Fruit fly (Drosophila melanogaster) S2 (cell line): ENCODE data around the gene CG32284.

Experiments used
- CG8478 ChIP-seq: fragments of >200 bp; optimal IDR thresholded peaks from 2 replicates; lab custom pipeline; 2018
- CTCF ChIP-seq, 2 experiments: fragments of >200 bp; optimal IDR thresholded peaks; 2 replicates each; lab custom pipeline; 2018

DNA sequence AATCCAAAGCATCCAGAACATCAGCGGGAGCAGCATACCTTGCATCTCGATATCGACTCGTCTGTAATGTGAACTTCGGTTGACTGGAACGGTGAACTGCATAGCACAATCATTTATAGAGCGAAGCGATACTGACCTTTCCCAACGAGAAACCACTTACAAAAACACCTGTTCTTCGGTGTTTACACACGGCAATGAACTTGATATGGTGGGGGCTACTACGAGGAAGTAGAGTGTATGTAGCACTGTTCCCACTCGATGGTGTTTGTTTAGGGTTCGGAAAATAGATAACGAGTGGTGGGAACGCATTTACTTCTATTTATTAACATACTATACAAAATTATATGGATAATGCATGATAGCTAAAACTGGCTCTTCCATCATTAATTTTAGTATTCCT, 22.4 kb downstream of the CG32284 start, which contains the start of the genes CG32269 and CG32270:
- TF ChIP-seq CG8478 (lab: Kevin White, UChicago) (no peak), CTCF (optimal IDR thresholded peaks at IDR 0.05; lab: Kevin White, UChicago) (no peak)
